Fruit fly (Drosophila melanogaster) Kc167 (cell line): ENCODE results near the gene Creld.

ENCODE experiments used
- Sin3A ChIP-seq: fragments of >200 bp; optimal IDR thresholded peaks from 2 replicates; lab custom pipeline; 2018; ENCODE audit warnings: missing external identifiers
- h ChIP-seq: fragments of >200 bp; optimal IDR thresholded peaks from 3 replicates; lab custom pipeline; 2018; ENCODE audit warnings: missing external identifiers
- insv ChIP-seq: fragments of >200 bp; optimal IDR thresholded peaks from 3 replicates; lab custom pipeline; 2018; ENCODE audit warnings: missing external identifiers

DNA sequence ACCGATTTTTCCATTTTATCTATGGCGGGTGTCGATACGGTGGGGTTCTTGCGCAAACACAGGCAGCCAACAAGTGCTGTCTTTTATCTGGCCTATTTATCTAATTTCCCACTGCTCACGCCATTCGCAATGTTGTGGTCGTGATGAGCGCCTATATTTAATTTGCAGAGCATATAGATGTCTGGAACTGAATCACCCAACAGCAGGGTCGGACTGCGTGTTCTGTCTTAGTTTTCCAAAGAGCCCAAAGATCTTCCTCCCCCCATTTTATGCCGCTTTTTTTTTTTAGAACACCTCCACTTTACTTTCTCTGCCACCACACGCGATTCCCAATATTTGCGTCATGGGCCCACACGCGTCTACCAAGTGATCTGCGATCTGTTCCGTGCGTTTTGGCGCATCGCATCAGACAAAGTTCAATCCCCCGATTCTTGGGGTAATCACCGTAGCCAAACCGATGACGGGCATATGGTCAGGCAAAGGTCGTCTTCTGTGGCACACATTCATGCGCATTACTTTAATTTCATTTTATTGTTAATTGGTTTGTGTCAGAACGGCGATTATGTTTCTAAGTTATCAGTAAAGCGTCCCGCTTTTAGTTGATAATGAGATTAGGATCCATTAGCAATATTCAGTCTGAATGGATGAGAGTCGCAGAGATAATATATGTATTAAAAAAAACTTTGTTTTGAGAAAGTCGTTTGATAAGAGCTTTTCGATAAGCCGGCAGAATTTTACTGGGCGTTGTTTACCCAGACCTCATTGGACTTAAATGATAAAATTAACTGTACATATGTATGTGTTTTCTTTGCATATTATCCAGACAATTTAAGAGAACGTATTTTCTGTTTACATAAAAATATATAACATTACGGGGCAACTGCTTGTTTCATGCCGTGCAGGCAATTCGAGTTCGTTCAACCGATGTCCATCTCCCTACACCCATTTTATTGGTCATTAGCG is 34.8 kb downstream of the Creld start:
- TF ChIP-seq insv (lab: Kevin White, UChicago) (no peak), Sin3A (lab: Kevin White, UChicago) (no peak), h (lab: Kevin White, UChicago) (no peak)
